Worm (Caenorhabditis elegans) whole organism, L2 larva: Measurements from ENCODE around the gene dnj-10.

Source experiments
- ama-1 ChIP-seq: fragments of 150-350 bp; optimal IDR thresholded peaks from 2 replicates; lab custom pipeline; 2018; ENCODE audit warnings: inconsistent platforms
- nhr-11 ChIP-seq: fragments of 150-350 bp; optimal IDR thresholded peaks from 2 replicates; lab custom pipeline; 2014; ENCODE audit warnings: missing biosample characterization, missing genetic modification characterization
- unc-39 ChIP-seq: fragments of 150-350 bp; optimal IDR thresholded peaks from 2 replicates; lab custom pipeline; 2014; ENCODE audit warnings: missing biosample characterization, missing genetic modification characterization

DNA sequence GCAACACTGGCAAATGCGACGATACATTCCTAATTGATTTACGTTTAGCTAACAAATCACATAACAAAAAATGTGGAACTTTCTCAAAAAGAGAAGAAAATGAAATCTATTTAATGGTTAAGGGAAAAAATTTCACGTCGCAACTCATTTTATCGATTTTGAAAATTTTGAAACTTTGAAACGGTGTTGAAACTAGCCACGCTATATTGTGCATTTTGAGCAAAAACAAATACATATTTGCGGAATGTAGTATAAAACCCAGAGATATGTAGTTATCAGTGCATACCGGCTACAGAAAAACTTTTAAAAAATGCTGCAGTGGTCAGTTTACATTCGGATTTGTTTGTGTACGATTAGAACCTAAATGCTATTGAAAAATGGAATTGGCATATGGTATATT lies 37.3 kb upstream of the dnj-10 start, which contains the start of gene C06E1.7:
- TF ChIP-seq nhr-11 (tag; lab: Kevin White, UChicago) (no peak), ama-1 (lab: Kevin White, UChicago) (no peak), unc-39 (tag; lab: Kevin White, UChicago) (no peak)
